Fruit fly (Drosophila melanogaster) whole organism, embryonic: ENCODE data around the gene kirre.

Source experiments
- Atf-2 ChIP-seq: fragments of 200-800 bp; sonication (Bioruptor generic); optimal IDR thresholded peaks from 2 replicates; lab custom pipeline; 2016; ENCODE audit warnings: missing biosample characterization, missing genetic modification characterization
- Bdp1 ChIP-seq: fragments of 200-800 bp; sonication (Bioruptor generic); optimal IDR thresholded peaks from 3 replicates; lab custom pipeline; 2016; ENCODE audit warnings: missing biosample characterization, missing genetic modification characterization
- Bgb ChIP-seq: fragments of 200-800 bp; sonication (Bioruptor generic); IDR thresholded peaks from 2 replicates; pipeline ENCODE4 v1.3.6; 2022; ENCODE audit warnings: missing biosample characterization, missing genetic modification characterization; ENCODE audit not compliant: partially characterized antibody
- BtbVII ChIP-seq: fragments of 200-800 bp; sonication (Bioruptor generic); optimal IDR thresholded peaks from 3 replicates; lab custom pipeline; 2017; ENCODE audit warnings: missing biosample characterization, mild to moderate bottlenecking, missing genetic modification characterization
- CG10462 ChIP-seq: fragments of 200-800 bp; sonication (Bioruptor generic); optimal IDR thresholded peaks from 2 replicates; lab custom pipeline; 2016; ENCODE audit warnings: missing biosample characterization, missing genetic modification characterization
- CG11696 ChIP-seq: fragments of 200-800 bp; sonication (Bioruptor generic); IDR thresholded peaks from 2 replicates; pipeline ENCODE4 v1.3.6; 2022; ENCODE audit warnings: missing biosample characterization, missing genetic modification characterization
- CG13123 ChIP-seq: fragments of 200-800 bp; sonication (Bioruptor generic); optimal IDR thresholded peaks from 2 replicates; lab custom pipeline; 2016; ENCODE audit warnings: missing biosample characterization, missing genetic modification characterization
- CG16813 ChIP-seq: fragments of 200-800 bp; sonication (Bioruptor generic); IDR thresholded peaks from 3 replicates; pipeline ENCODE4 v1.3.6; 2022; ENCODE audit warnings: missing biosample characterization, missing genetic modification characterization; ENCODE audit not compliant: partially characterized antibody
- CG17186 ChIP-seq: fragments of 200-800 bp; sonication (Bioruptor generic); optimal IDR thresholded peaks from 3 replicates; lab custom pipeline; 2017; ENCODE audit warnings: missing biosample characterization, missing genetic modification reagents, missing genetic modification characterization
- CG17359 ChIP-seq: fragments of 200-800 bp; sonication (Bioruptor generic); optimal IDR thresholded peaks from 3 replicates; lab custom pipeline; 2018; ENCODE audit warnings: missing biosample characterization, mild to moderate bottlenecking, missing genetic modification characterization, moderate library complexity
- CG17829 ChIP-seq: fragments of 200-800 bp; optimal IDR thresholded peaks from 2 replicates; lab custom pipeline; 2019; ENCODE audit warnings: missing biosample characterization, mild to moderate bottlenecking, missing genetic modification characterization, moderate library complexity
- CG1792 ChIP-seq: fragments of 200-800 bp; sonication (Bioruptor generic); optimal IDR thresholded peaks from 2 replicates; lab custom pipeline; 2016; ENCODE audit warnings: missing biosample characterization, missing genetic modification characterization
- CG2129 ChIP-seq: fragments of 200-800 bp; sonication (Bioruptor generic); IDR thresholded peaks from 2 replicates; pipeline ENCODE4 v1.3.6; 2022; ENCODE audit warnings: missing biosample characterization, missing genetic modification characterization; ENCODE audit not compliant: partially characterized antibody
- CG3281 ChIP-seq: fragments of 200-800 bp; sonication (Bioruptor generic); optimal IDR thresholded peaks from 3 replicates; lab custom pipeline; 2017; ENCODE audit warnings: missing biosample characterization, mild to moderate bottlenecking, missing genetic modification characterization
- CG4854 ChIP-seq: fragments of 200-800 bp; sonication (Bioruptor generic); optimal IDR thresholded peaks from 2 replicates; lab custom pipeline; 2016; ENCODE audit warnings: missing biosample characterization, missing genetic modification characterization, inconsistent platforms
- CG9727 ChIP-seq: fragments of 200-800 bp; sonication (Bioruptor generic); optimal IDR thresholded peaks from 3 replicates; lab custom pipeline; 2017; ENCODE audit warnings: missing biosample characterization, mild to moderate bottlenecking, missing genetic modification characterization
- CHES-1-like ChIP-seq: fragments of 200-800 bp; sonication (Bioruptor generic); optimal IDR thresholded peaks from 2 replicates; lab custom pipeline; 2016; ENCODE audit warnings: missing biosample characterization, missing genetic modification characterization
- Dbx ChIP-seq: fragments of 200-800 bp; sonication (Bioruptor generic); IDR thresholded peaks from 3 replicates; pipeline ENCODE4 v1.3.6; 2022; ENCODE audit warnings: missing biosample characterization, missing genetic modification characterization
- Dfd ChIP-seq, 2 experiments: fragments of >200 bp; optimal IDR thresholded peaks; 2 replicates each; lab custom pipeline; 2017; ENCODE audit warnings: missing biosample characterization in 2 of 2, missing genetic modification characterization in 2 of 2
- ERR ChIP-seq: fragments of 200-800 bp; sonication (Bioruptor generic); optimal IDR thresholded peaks from 2 replicates; lab custom pipeline; 2016; ENCODE audit warnings: missing biosample characterization, missing genetic modification characterization
- Elba2 ChIP-seq: fragments of 200-800 bp; sonication (Bioruptor generic); optimal IDR thresholded peaks from 3 replicates; lab custom pipeline; 2016; ENCODE audit warnings: missing biosample characterization, missing genetic modification characterization
- Gug ChIP-seq: fragments of 200-800 bp; sonication (Bioruptor generic); IDR thresholded peaks from 4 replicates; pipeline ENCODE4 v1.3.6; 2022; ENCODE audit warnings: missing biosample characterization, missing genetic modification characterization
- HLH3B ChIP-seq: fragments of 200-800 bp; sonication (Bioruptor generic); IDR thresholded peaks from 2 replicates; pipeline ENCODE4 v1.3.6; 2022; ENCODE audit warnings: missing biosample characterization, missing genetic modification characterization
- HLH54F ChIP-seq: fragments of 200-800 bp; sonication (Bioruptor generic); optimal IDR thresholded peaks from 3 replicates; lab custom pipeline; 2016; ENCODE audit warnings: missing biosample characterization, missing genetic modification characterization
- Hr51 ChIP-seq, 2 experiments: fragments of 200-800 bp; sonication (Bioruptor generic); optimal IDR thresholded peaks; 2 replicates in 1 of 2; 3 replicates in 1 of 2; lab custom pipeline; 2016 to 2018; ENCODE audit warnings: missing biosample characterization in 2 of 2, missing genetic modification characterization in 2 of 2, mild to moderate bottlenecking in 1 of 2, moderate library complexity in 1 of 2
- NK7.1 ChIP-seq: fragments of 200-800 bp; sonication (Bioruptor generic); optimal IDR thresholded peaks from 3 replicates; lab custom pipeline; 2016; ENCODE audit warnings: missing biosample characterization, missing genetic modification characterization
- NfI ChIP-seq: fragments of 200-800 bp; sonication (Bioruptor generic); optimal IDR thresholded peaks from 3 replicates; lab custom pipeline; 2018; ENCODE audit warnings: missing biosample characterization, mild to moderate bottlenecking, missing genetic modification characterization, moderate library complexity
- Optix ChIP-seq: fragments of 200-800 bp; sonication (Bioruptor generic); IDR thresholded peaks from 3 replicates; pipeline ENCODE4 v1.3.6; 2022; ENCODE audit warnings: missing biosample characterization, missing genetic modification characterization
- Stat92E ChIP-seq, 3 experiments: fragments of >200 bp in 2 of 3; fragments of 200-800 bp in 1 of 3; sonication (Bioruptor generic) in 1 of 3; optimal IDR thresholded peaks; 2 replicates each; lab custom pipeline; 2017 to 2019; ENCODE audit warnings: missing biosample characterization in 3 of 3, missing genetic modification characterization in 3 of 3, mild to moderate bottlenecking in 1 of 3, moderate library complexity in 1 of 3
- YL-1 ChIP-seq: fragments of 200-800 bp; sonication (Bioruptor generic); optimal IDR thresholded peaks from 3 replicates; lab custom pipeline; 2017; ENCODE audit warnings: missing biosample characterization, mild to moderate bottlenecking, missing genetic modification characterization
- ap ChIP-seq: fragments of 200-800 bp; sonication (Bioruptor generic); IDR thresholded peaks from 2 replicates; pipeline ENCODE4 v1.3.6; 2022; ENCODE audit warnings: missing biosample characterization, missing genetic modification characterization
- bcd ChIP-seq: fragments of 200-800 bp; sonication (Bioruptor generic); optimal IDR thresholded peaks from 2 replicates; lab custom pipeline; 2017; ENCODE audit warnings: missing biosample characterization, mild to moderate bottlenecking, missing genetic modification characterization
- bsh ChIP-seq, 2 experiments: fragments of 200-800 bp; sonication (Bioruptor generic); optimal IDR thresholded peaks; 2 replicates each; lab custom pipeline; 2017 to 2018; ENCODE audit warnings: mild to moderate bottlenecking in 2 of 2, missing biosample characterization in 2 of 2, missing genetic modification characterization in 2 of 2, moderate library complexity in 1 of 2
- cato ChIP-seq: fragments of 200-800 bp; sonication (Bioruptor generic); optimal IDR thresholded peaks from 2 replicates; lab custom pipeline; 2016; ENCODE audit warnings: missing biosample characterization, missing genetic modification characterization, borderline replicate concordance
- dmrt11E ChIP-seq: fragments of 200-800 bp; sonication (Bioruptor generic); optimal IDR thresholded peaks from 3 replicates; lab custom pipeline; 2018; ENCODE audit warnings: missing biosample characterization, mild to moderate bottlenecking, missing genetic modification characterization, moderate library complexity
- en ChIP-seq: fragments of 200-800 bp; sonication (Bioruptor generic); optimal IDR thresholded peaks from 2 replicates; lab custom pipeline; 2016; ENCODE audit warnings: missing biosample characterization, missing genetic modification characterization
- esg ChIP-seq: fragments of 200-800 bp; sonication (Bioruptor generic); conservative IDR thresholded peaks from 2 replicates; pipeline ENCODE4 v1.3.6; 2022; ENCODE audit warnings: missing biosample characterization, missing genetic modification characterization
- eve ChIP-seq, 2 experiments: fragments of >200 bp; optimal IDR thresholded peaks; 2 replicates each; lab custom pipeline; 2017; ENCODE audit warnings: missing biosample characterization in 2 of 2, missing genetic modification characterization in 2 of 2
- ftz-f1 ChIP-seq: fragments of 200-800 bp; sonication (Bioruptor generic); optimal IDR thresholded peaks from 2 replicates; lab custom pipeline; 2016; ENCODE audit warnings: missing biosample characterization, missing genetic modification characterization
- gcm ChIP-seq: fragments of 200-800 bp; sonication (Bioruptor generic); optimal IDR thresholded peaks from 2 replicates; lab custom pipeline; 2019; ENCODE audit warnings: missing biosample characterization, mild to moderate bottlenecking, missing genetic modification characterization, moderate library complexity
- her ChIP-seq: fragments of 200-800 bp; sonication (Bioruptor generic); optimal IDR thresholded peaks from 2 replicates; lab custom pipeline; 2016; ENCODE audit warnings: missing biosample characterization, missing genetic modification characterization
- lab ChIP-seq: fragments of 200-800 bp; sonication (Bioruptor generic); optimal IDR thresholded peaks from 3 replicates; lab custom pipeline; 2017; ENCODE audit warnings: missing biosample characterization, missing genetic modification characterization, mild to moderate bottlenecking, moderate library complexity, missing genetic modification reagents
- maf-S ChIP-seq: fragments of 200-800 bp; sonication (Bioruptor generic); optimal IDR thresholded peaks from 2 replicates; lab custom pipeline; 2016; ENCODE audit warnings: missing biosample characterization, missing genetic modification characterization
- nerfin-1 ChIP-seq: fragments of 200-800 bp; sonication (Bioruptor generic); optimal IDR thresholded peaks from 3 replicates; lab custom pipeline; 2019; ENCODE audit warnings: missing biosample characterization, mild to moderate bottlenecking, missing genetic modification characterization, moderate library complexity
- psq ChIP-seq: fragments of 200-800 bp; sonication (Bioruptor generic); optimal IDR thresholded peaks from 2 replicates; lab custom pipeline; 2017; ENCODE audit warnings: missing biosample characterization, missing genetic modification characterization
- run ChIP-seq: fragments of 200-800 bp; sonication (Bioruptor generic); optimal IDR thresholded peaks from 3 replicates; lab custom pipeline; 2018; ENCODE audit warnings: missing biosample characterization, mild to moderate bottlenecking, missing genetic modification characterization
- unpg ChIP-seq: fragments of 200-800 bp; sonication (Bioruptor generic); optimal IDR thresholded peaks from 3 replicates; lab custom pipeline; 2018; ENCODE audit warnings: missing biosample characterization, mild to moderate bottlenecking, missing genetic modification characterization, moderate library complexity
- z ChIP-seq: fragments of 200-800 bp; sonication (Bioruptor generic); IDR thresholded peaks from 3 replicates; pipeline ENCODE4 v1.3.6; 2022; ENCODE audit warnings: missing biosample characterization, missing genetic modification characterization
- zf30C ChIP-seq: fragments of 200-800 bp; sonication (Bioruptor generic); optimal IDR thresholded peaks from 3 replicates; lab custom pipeline; 2018; ENCODE audit warnings: missing biosample characterization, mild to moderate bottlenecking, missing genetic modification characterization

Gene kirre

dm6 chrX:3031752-3032151, 291.6 kb downstream of the kirre start (continued):
- TF ChIP-seq psq (GFP tag; lab: Kevin White, UChicago) (no peak), YL-1 (GFP tag; lab: Kevin White, UChicago) (no peak), bsh (GFP tag; optimal IDR thresholded peaks at IDR 0.05; lab: Kevin White, UChicago) (peak in 1 of 2 experiments; percentile 24)

dm6 chrX:3036527-3036926, 296.3 kb downstream of the kirre start:
- TF ChIP-seq lab (GFP tag; lab: Kevin White, UChicago) (peak; percentile 45), CG10462 (GFP tag; lab: Kevin White, UChicago) (no peak), CG11696 (GFP tag; lab: Robert Waterston, UW) (no peak), Dbx (0 out of 3 replicates have a peak, but pooled peaks have one; percentile 32), Optix (no peak), HLH3B (GFP tag; lab: Robert Waterston, UW) (peak; percentile 47), maf-S (GFP tag; lab: Kevin White, UChicago) (no peak), gcm (GFP tag; lab: Kevin White, UChicago) (no peak), her (no peak), Hr51 (GFP tag; optimal IDR thresholded peaks at IDR 0.05; lab: Kevin White, UChicago) (peak in 1 of 2 experiments; percentile 27), Bdp1 (GFP tag; lab: Kevin White, UChicago) (no peak), CG16813 (GFP tag; lab: Robert Waterston, UW) (no peak), NK7.1 (GFP tag; lab: Kevin White, UChicago) (no peak), dmrt11E (tag; lab: Kevin White, UChicago) (no peak), ap (GFP tag; lab: Robert Waterston, UW) (no peak), en (GFP tag; lab: Kevin White, UChicago) (no peak), CG17186 (GFP tag; lab: Kevin White, UChicago) (no peak), HLH54F (GFP tag; lab: Kevin White, UChicago) (no peak), CG3281 (GFP tag; lab: Kevin White, UChicago) (peak; percentile 3), run (tag; lab: Kevin White, UChicago) (no peak), Atf-2 (no peak), CG13123 (GFP tag; lab: Kevin White, UChicago) (no peak), unpg (GFP tag; lab: Kevin White, UChicago) (peak; percentile 13), Dfd (GFP tag; optimal IDR thresholded peaks at IDR 0.05; lab: Kevin White, UChicago) (no peak), BtbVII (GFP tag; lab: Kevin White, UChicago) (no peak), CG1792 (GFP tag; lab: Kevin White, UChicago) (no peak), Stat92E (GFP tag; optimal IDR thresholded peaks at IDR 0.05; lab: Kevin White, UChicago) (no peak), cato (GFP tag; lab: Kevin White, UChicago) (no peak), NfI (GFP tag; lab: Kevin White, UChicago) (no peak), CG2129 (GFP tag; lab: Robert Waterston, UW) (no peak), Bgb (GFP tag; lab: Robert Waterston, UW) (no peak), CG9727 (peak; percentile 11), eve (GFP tag; optimal IDR thresholded peaks at IDR 0.05; lab: Kevin White, UChicago) (no peak), ftz-f1 (no peak), CG17829 (tag; lab: Kevin White, UChicago) (no peak), CG4854 (GFP tag; lab: Kevin White, UChicago) (no peak), zf30C (GFP tag; lab: Kevin White, UChicago) (no peak), bcd (GFP tag; lab: Kevin White, UChicago) (no peak), Gug (no peak), Elba2 (GFP tag; lab: Kevin White, UChicago) (no peak), CG17359 (peak; percentile 26), nerfin-1 (tag; lab: Kevin White, UChicago) (no peak), z (no peak), esg (no peak), ERR (GFP tag; lab: Kevin White, UChicago) (no peak), CHES-1-like (GFP tag; lab: Kevin White, UChicago) (no peak)
